Worm (Caenorhabditis elegans) whole organism, late embryonic: Measurements from ENCODE around the gene irld-51.

ENCODE experiments used
- dmd-4 ChIP-seq: sonication (generic microtip); optimal IDR thresholded peaks from 2 replicates; lab custom pipeline; 2016; ENCODE audit warnings: borderline replicate concordance, missing genetic modification characterization, missing compliant biosample characterization
- elt-2 ChIP-seq: sonication (generic microtip); optimal IDR thresholded peaks from 2 replicates; lab custom pipeline; 2016; ENCODE audit warnings: missing genetic modification reagents, missing genetic modification characterization, missing compliant biosample characterization
- fkh-10 ChIP-seq: fragments of 150-350 bp; optimal IDR thresholded peaks from 2 replicates; lab custom pipeline; 2014; ENCODE audit warnings: missing biosample characterization, missing genetic modification reagents, missing genetic modification characterization
- hlh-15 ChIP-seq: sonication (generic microtip); optimal IDR thresholded peaks from 2 replicates; lab custom pipeline; 2016; ENCODE audit warnings: missing genetic modification characterization, missing compliant biosample characterization
- nhr-11 ChIP-seq: fragments of 150-350 bp; optimal IDR thresholded peaks from 2 replicates; lab custom pipeline; 2014; ENCODE audit warnings: missing biosample characterization, missing genetic modification characterization
- pha-4 ChIP-seq: fragments of 150-350 bp; optimal IDR thresholded peaks from 2 replicates; lab custom pipeline; 2018; ENCODE audit warnings: missing biosample characterization, missing genetic modification reagents, missing genetic modification characterization

ce11 chrII:2901158-2901557 is 51.4 kb downstream of the irld-51 start:
- no peak for TF ChIP-seq hlh-15 (tag; lab: Kevin White, UChicago)
- TF ChIP-seq fkh-10 (GFP tag; lab: Kevin White, UChicago), result no peak
- TF ChIP-seq elt-2, result no peak
- no peak for TF ChIP-seq dmd-4 (tag; lab: Kevin White, UChicago)
- no peak for TF ChIP-seq nhr-11 (tag; lab: Kevin White, UChicago)
- no peak for TF ChIP-seq pha-4 (tag; lab: Kevin White, UChicago)
